Worm (Caenorhabditis elegans): Measurements from ENCODE around the gene ubc-8.

ubc-8 gene

ce11 chrIV:2747385-2748007, 40.5 kb upstream of the ubc-8 start:
- TF ChIP-seq ceh-43 (GFP tag; optimal IDR thresholded peaks at IDR 0.05): no peak
- TF ChIP-seq mep-1 (tag; optimal IDR thresholded peaks at IDR 0.05): no peak
- peak; percentile 88 for TF ChIP-seq zip-8 (tag; optimal IDR thresholded peaks at IDR 0.05)

ce11 chrIV:2742470-2743044, 35.5 kb upstream of the ubc-8 start, which contains the start of gene nhr-277:
Gene nhr-277, plus strand, starts transcription at chrIV:2742994.
- TF ChIP-seq nhr-2 (tag; optimal IDR thresholded peaks at IDR 0.05): no peak
- TF ChIP-seq pha-4 (tag; optimal IDR thresholded peaks at IDR 0.05): no peak
- no peak for TF ChIP-seq ces-1 (GFP tag; optimal IDR thresholded peaks at IDR 0.05)
- no peak for TF ChIP-seq nhr-237 (tag; optimal IDR thresholded peaks at IDR 0.05)
- no peak for TF ChIP-seq ceh-43 (GFP tag; optimal IDR thresholded peaks at IDR 0.05)
- TF ChIP-seq lin-32 (GFP tag; optimal IDR thresholded peaks at IDR 0.05): no peak
- TF ChIP-seq M03D4.4 (tag; optimal IDR thresholded peaks at IDR 0.05): no peak
- no peak for TF ChIP-seq nhr-28 (tag; optimal IDR thresholded peaks at IDR 0.05)
- TF ChIP-seq ceh-39 (tag; optimal IDR thresholded peaks at IDR 0.05): no peak
- TF ChIP-seq zip-8 (tag; optimal IDR thresholded peaks at IDR 0.05): no peak
- no peak for TF ChIP-seq lsy-2 (tag; optimal IDR thresholded peaks at IDR 0.05)
- no peak for TF ChIP-seq mls-2 (tag; optimal IDR thresholded peaks at IDR 0.05)
- no peak for TF ChIP-seq nhr-12 (tag; optimal IDR thresholded peaks at IDR 0.05)

ce11 chrIV:2740035-2740434, 33.0 kb upstream of the ubc-8 start:
- peak; percentile 29 for TF ChIP-seq M03D4.4 (tag; optimal IDR thresholded peaks at IDR 0.05)
- peak; percentile 1 for TF ChIP-seq drap-1 (GFP tag; optimal IDR thresholded peaks at IDR 0.05)
- peak; percentile 27 for TF ChIP-seq sptf-1 (tag; optimal IDR thresholded peaks at IDR 0.05)

ce11 chrIV:2738466-2738865, 31.4 kb upstream of the ubc-8 start:
- no peak for TF ChIP-seq ceh-39 (tag; optimal IDR thresholded peaks at IDR 0.05)
- TF ChIP-seq cnd-1 (tag; optimal IDR thresholded peaks at IDR 0.05): no peak
- no peak for TF ChIP-seq ces-1 (GFP tag; optimal IDR thresholded peaks at IDR 0.05)
- no peak for TF ChIP-seq sptf-1 (tag; optimal IDR thresholded peaks at IDR 0.05)
- no peak for TF ChIP-seq blmp-1 (tag; optimal IDR thresholded peaks at IDR 0.05)
- TF ChIP-seq nhr-12 (tag; optimal IDR thresholded peaks at IDR 0.05): no peak
- no peak for TF ChIP-seq lin-32 (GFP tag; optimal IDR thresholded peaks at IDR 0.05)
- no peak for TF ChIP-seq elt-1 (tag; optimal IDR thresholded peaks at IDR 0.05; ENCODE audit: borderline replicate concordance, insufficient read depth)
- no peak for TF ChIP-seq drap-1 (GFP tag; optimal IDR thresholded peaks at IDR 0.05)

DNA sequence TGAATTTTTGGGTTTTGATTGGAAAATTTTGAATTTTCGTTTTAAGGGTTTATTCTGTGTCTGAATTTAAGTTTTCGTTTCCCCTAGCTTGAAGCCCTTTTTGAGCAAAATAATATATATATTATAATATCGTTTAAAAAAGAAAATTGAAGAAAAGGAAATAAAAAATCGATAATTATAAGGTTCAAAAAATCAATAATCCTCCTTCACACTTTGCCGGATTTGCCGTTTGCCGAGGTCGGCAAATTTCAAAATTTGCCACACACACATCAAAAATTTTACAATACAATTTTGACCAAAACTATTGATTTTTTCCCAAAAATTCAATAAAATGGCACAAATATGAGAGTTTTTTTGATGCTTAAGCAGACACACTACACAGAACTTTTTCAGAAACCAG, 29.5 kb upstream of the ubc-8 start:
- TF ChIP-seq tbx-8 (GFP tag; optimal IDR thresholded peaks at IDR 0.05): no peak
- no peak for TF ChIP-seq snpc-4 (tag; optimal IDR thresholded peaks at IDR 0.05)
- TF ChIP-seq hlh-1 (tag; optimal IDR thresholded peaks at IDR 0.05): no peak
- no peak for TF ChIP-seq nhr-237 (tag; optimal IDR thresholded peaks at IDR 0.05)
- no peak for TF ChIP-seq nhr-2 (tag; optimal IDR thresholded peaks at IDR 0.05)
- TF ChIP-seq nhr-12 (tag; optimal IDR thresholded peaks at IDR 0.05): no peak
- TF ChIP-seq ceh-39 (tag; optimal IDR thresholded peaks at IDR 0.05): no peak
- TF ChIP-seq cnd-1 (tag; optimal IDR thresholded peaks at IDR 0.05): no peak
- TF ChIP-seq nhr-28 (tag; optimal IDR thresholded peaks at IDR 0.05): no peak
- no peak for TF ChIP-seq zip-8 (tag; optimal IDR thresholded peaks at IDR 0.05)
- no peak for TF ChIP-seq unc-39 (tag; optimal IDR thresholded peaks at IDR 0.05)
- no peak for TF ChIP-seq elt-3 (tag; optimal IDR thresholded peaks at IDR 0.05)
- TF ChIP-seq ceh-83 (GFP tag; optimal IDR thresholded peaks at IDR 0.05): no peak
- TF ChIP-seq drap-1 (GFP tag; optimal IDR thresholded peaks at IDR 0.05): no peak
- no peak for TF ChIP-seq bed-3 (GFP tag; optimal IDR thresholded peaks at IDR 0.05)

DNA sequence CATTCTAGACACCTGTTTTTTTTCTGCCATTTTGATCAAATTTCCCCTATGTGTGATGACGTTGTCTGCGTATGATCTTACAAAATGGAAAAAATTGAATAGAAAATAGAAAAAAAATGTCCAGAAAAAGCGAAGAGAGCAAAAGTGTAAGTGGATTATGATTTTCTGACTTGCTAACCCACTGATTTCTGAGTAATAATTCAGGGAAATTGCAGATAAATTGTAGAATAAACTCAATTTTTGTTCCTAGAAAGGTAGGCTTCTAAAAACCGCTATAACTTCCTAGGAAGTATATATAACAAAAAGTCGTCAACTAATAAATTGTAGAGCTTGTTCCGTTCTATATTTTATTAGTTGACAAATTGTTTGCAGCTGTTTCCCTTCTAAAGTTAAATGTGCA, 27.6 kb upstream of the ubc-8 start:
- TF ChIP-seq lin-13 (tag; optimal IDR thresholded peaks at IDR 0.05): no peak

ce11 chrIV:2729957-2730356, 22.9 kb upstream of the ubc-8 start, which contains the start of gene Y94H6A.2:
Gene Y94H6A.2, plus strand, starts transcription at chrIV:2730292.
- TF ChIP-seq ceh-83 (GFP tag; optimal IDR thresholded peaks at IDR 0.05) (no peak), nhr-237 (tag; optimal IDR thresholded peaks at IDR 0.05) (no peak), lin-32 (GFP tag; optimal IDR thresholded peaks at IDR 0.05) (no peak), elt-3 (tag; optimal IDR thresholded peaks at IDR 0.05) (no peak), lsy-2 (tag; optimal IDR thresholded peaks at IDR 0.05) (no peak), ceh-43 (GFP tag; optimal IDR thresholded peaks at IDR 0.05) (no peak), mep-1 (tag; optimal IDR thresholded peaks at IDR 0.05) (no peak), blmp-1 (tag; optimal IDR thresholded peaks at IDR 0.05) (no peak), unc-39 (tag; optimal IDR thresholded peaks at IDR 0.05) (no peak), flh-1 (GFP tag; optimal IDR thresholded peaks at IDR 0.05) (no peak), hlh-1 (tag; optimal IDR thresholded peaks at IDR 0.05) (no peak), ces-1 (GFP tag; optimal IDR thresholded peaks at IDR 0.05) (no peak)
